Worm (Caenorhabditis elegans) whole organism, L1 larva: ENCODE data around the gene F45D3.1.

Source experiments
- lin-35 ChIP-seq, 2 experiments: fragments of 150-350 bp; optimal IDR thresholded peaks; 2 replicates each; lab custom pipeline; 2014; ENCODE audit warnings: missing biosample characterization in 2 of 2, missing genetic modification characterization in 2 of 2, missing genetic modification reagents in 2 of 2
- lin-39 ChIP-seq: fragments of 150-350 bp; optimal IDR thresholded peaks from 2 replicates; lab custom pipeline; 2014; ENCODE audit warnings: missing biosample characterization, missing genetic modification reagents, missing genetic modification characterization
- pqm-1 ChIP-seq: sonication (generic microtip); optimal IDR thresholded peaks from 3 replicates; lab custom pipeline; 2017; ENCODE audit warnings: missing biosample characterization, missing genetic modification characterization

DNA sequence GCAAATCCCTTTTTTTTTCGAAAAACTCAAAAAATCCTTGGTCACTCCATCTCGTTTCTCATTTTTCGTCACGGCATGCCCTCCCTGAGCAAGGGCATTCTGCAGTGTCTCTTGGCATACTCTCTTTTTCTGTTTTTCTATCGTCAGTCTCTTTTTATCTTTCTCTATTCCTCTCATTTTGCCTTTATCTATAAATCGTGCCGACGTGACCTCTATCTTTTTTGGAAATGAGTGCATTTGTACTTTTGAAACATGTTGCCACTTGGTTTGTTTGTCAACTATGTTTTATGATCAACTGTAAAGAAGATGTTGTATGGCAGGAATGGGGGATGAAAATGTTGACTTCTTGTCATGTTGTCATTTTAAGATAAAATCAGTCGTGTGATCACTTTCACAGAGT lies 2.1 kb downstream of the F45D3.1 start:
- TF ChIP-seq lin-39 (tag; lab: Kevin White, UChicago), result no peak
- TF ChIP-seq lin-35 (GFP tag; optimal IDR thresholded peaks at IDR 0.05; lab: Kevin White, UChicago), result peak in 1 of 2 experiments; percentile 31
- TF ChIP-seq pqm-1 (tag; lab: Kevin White, UChicago), result no peak
